Worm (Caenorhabditis elegans): ENCODE measurements around the gene med-2.

- TF ChIP-seq ceh-13 (GFP tag; optimal IDR thresholded peaks at IDR 0.05) (no peak), ceh-36 (tag; optimal IDR thresholded peaks at IDR 0.05) (no peak), pes-1 (GFP tag; IDR thresholded peaks at IDR 0.05) (no peak), flt-1 (GFP tag; IDR thresholded peaks at IDR 0.05) (no peak), tbx-11 (GFP tag; IDR thresholded peaks at IDR 0.05) (no peak), ama-1 (optimal IDR thresholded peaks at IDR 0.05) (no peak), B0310.2 (tag; optimal IDR thresholded peaks at IDR 0.05) (no peak), tbx-37 (GFP tag; conservative IDR thresholded peaks at IDR 0.05) (no peak), hmbx-1 (tag; optimal IDR thresholded peaks at IDR 0.05) (no peak)
Observed at ce11 chrIII:6897587-6898064, 13.3 kb downstream of the med-2 start, which contains the start of gene T07E3.4.

Measured in whole organism, early embryonic.